In the genomic region with DNA sequence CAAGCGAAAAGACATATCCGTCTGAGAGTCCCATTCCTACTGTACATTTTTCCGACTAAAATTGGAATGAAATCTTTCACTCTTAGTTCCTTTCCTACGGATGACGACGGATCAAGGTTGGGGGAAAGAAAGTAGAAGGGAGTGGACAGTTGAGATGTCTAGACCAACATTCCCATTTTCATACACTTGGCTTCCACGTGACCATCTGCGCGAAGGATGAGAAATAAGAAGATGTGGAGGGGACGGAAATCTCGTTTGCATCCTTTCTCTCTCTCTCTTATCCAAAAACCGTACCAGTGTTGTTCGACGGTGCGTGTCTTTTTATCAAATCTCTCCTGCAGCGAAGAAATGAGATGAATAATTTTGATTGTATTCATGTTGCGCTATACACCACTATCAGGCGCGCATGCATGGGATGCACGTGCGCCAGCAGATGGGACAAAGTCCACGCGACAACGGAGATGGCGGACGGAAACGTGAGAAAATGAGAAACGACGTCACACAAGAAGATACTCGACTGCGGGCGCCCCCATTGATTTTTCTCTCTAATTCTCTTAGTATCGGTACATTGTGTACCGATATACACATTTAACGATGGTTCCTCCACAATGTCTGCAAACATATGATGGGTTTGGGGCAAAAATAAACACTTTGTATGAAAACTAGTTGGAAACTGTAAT, we compare ENCODE assay signal across 4 worm cellular contexts.
TF ChIP-seq lines count a peak whose summit lies in the region.

No protein-coding gene starts in this region.

TF ChIP-seq in whole organism, L2 larva, 48 proteins besides CTCF, POLR2A, EP300 and RAD21 (continued from another document):
- TF ChIP-seq mab-5 (tag; optimal IDR thresholded peaks at IDR 0.05; lab: Kevin White, UChicago) (peak; percentile 30), mbf-1 (tag; optimal IDR thresholded peaks at IDR 0.05; lab: Kevin White, UChicago) (no peak), ztf-11 (tag; optimal IDR thresholded peaks at IDR 0.05; lab: Kevin White, UChicago) (no peak), nhr-77 (tag; optimal IDR thresholded peaks at IDR 0.05; lab: Kevin White, UChicago) (no peak), Y55F3AM.14 (GFP tag; optimal IDR thresholded peaks at IDR 0.05; lab: Kevin White, UChicago) (peak; percentile 93), ama-1 (optimal IDR thresholded peaks at IDR 0.05; lab: Kevin White, UChicago) (no peak), aly-2 (tag; optimal IDR thresholded peaks at IDR 0.05; lab: Kevin White, UChicago) (no peak), lin-13 (GFP tag; optimal IDR thresholded peaks at IDR 0.05; lab: Kevin White, UChicago) (peak; percentile 25), nhr-23 (tag; optimal IDR thresholded peaks at IDR 0.05; lab: Kevin White, UChicago) (no peak), sma-3 (GFP tag; optimal IDR thresholded peaks at IDR 0.05; lab: Kevin White, UChicago) (peak; percentile 99), gmeb-1 (tag; optimal IDR thresholded peaks at IDR 0.05; lab: Kevin White, UChicago) (peak; percentile 62), unc-62 (GFP tag; optimal IDR thresholded peaks at IDR 0.05; lab: Kevin White, UChicago) (no peak), ceh-16 (tag; optimal IDR thresholded peaks at IDR 0.05; lab: Kevin White, UChicago) (peak; percentile 93), skn-1 (tag; optimal IDR thresholded peaks at IDR 0.05; lab: Kevin White, UChicago) (no peak), peb-1 (tag; optimal IDR thresholded peaks at IDR 0.05; lab: Kevin White, UChicago) (no peak), F13H6.1 (tag; optimal IDR thresholded peaks at IDR 0.05; lab: Kevin White, UChicago) (peak; percentile 98), ztf-1 (GFP tag; conservative IDR thresholded peaks at IDR 0.05; lab: Robert Waterston, UW) (no peak), snpc-4 (tag; optimal IDR thresholded peaks at IDR 0.05; lab: Kevin White, UChicago) (peak; percentile 57), egl-27 (tag; optimal IDR thresholded peaks at IDR 0.05; lab: Kevin White, UChicago) (peak; percentile 96), lin-11 (tag; optimal IDR thresholded peaks at IDR 0.05; lab: Kevin White, UChicago) (peak; percentile 78), nhr-21 (tag; optimal IDR thresholded peaks at IDR 0.05; lab: Kevin White, UChicago) (peak; percentile 99), nhr-129 (tag; optimal IDR thresholded peaks at IDR 0.05; lab: Kevin White, UChicago) (peak; percentile 88), nhr-12 (tag; optimal IDR thresholded peaks at IDR 0.05; lab: Kevin White, UChicago) (no peak), ceh-82 (tag; optimal IDR thresholded peaks at IDR 0.05; lab: Kevin White, UChicago) (no peak), unc-39 (tag; optimal IDR thresholded peaks at IDR 0.05; lab: Kevin White, UChicago) (no peak), nhr-10 (tag; optimal IDR thresholded peaks at IDR 0.05; lab: Kevin White, UChicago) (no peak), sma-9 (GFP tag; optimal IDR thresholded peaks at IDR 0.05; lab: Kevin White, UChicago) (peak; percentile 100), sma-9 (tag; optimal IDR thresholded peaks at IDR 0.05; lab: Kevin White, UChicago) (peak; percentile 80)
TF ChIP-seq in whole organism, L2 larva: peak in this region for 25.

TF ChIP-seq in whole organism, L4 larva, 104 proteins besides CTCF, POLR2A, EP300 and RAD21 (continued from another document and continues in another):
- TF ChIP-seq pha-4 (GFP tag; IDR thresholded peaks at IDR 0.05; lab: Robert Waterston, UW), result peak; percentile 74
- TF ChIP-seq pha-4 (tag; optimal IDR thresholded peaks at IDR 0.05; lab: Kevin White, UChicago), result peak; percentile 13
- TF ChIP-seq daf-16 (GFP tag; optimal IDR thresholded peaks at IDR 0.05; lab: Kevin White, UChicago), result peak; percentile 74 to 76
- TF ChIP-seq daf-16 (tag; optimal IDR thresholded peaks at IDR 0.05; lab: Kevin White, UChicago), result peak; percentile 86
- TF ChIP-seq nhr-10 (tag; optimal IDR thresholded peaks at IDR 0.05; lab: Kevin White, UChicago), result peak; percentile 91
- peak; percentile 50 for TF ChIP-seq zip-2 (tag; optimal IDR thresholded peaks at IDR 0.05; lab: Kevin White, UChicago)
- no peak for TF ChIP-seq zag-1 (tag; optimal IDR thresholded peaks at IDR 0.05; lab: Kevin White, UChicago)
- TF ChIP-seq F37D6.2 (tag; optimal IDR thresholded peaks at IDR 0.05; lab: Kevin White, UChicago), result peak; percentile 61
- peak; percentile 76 for TF ChIP-seq rbr-2 (tag; optimal IDR thresholded peaks at IDR 0.05; lab: Kevin White, UChicago)
- TF ChIP-seq skn-1 (tag; optimal IDR thresholded peaks at IDR 0.05; lab: Kevin White, UChicago), result no peak
- TF ChIP-seq mdl-1 (tag; optimal IDR thresholded peaks at IDR 0.05; lab: Kevin White, UChicago), result peak; percentile 100
- peak; percentile 89 for TF ChIP-seq nhr-11 (tag; optimal IDR thresholded peaks at IDR 0.05; lab: Kevin White, UChicago)
- peak; percentile 87 for TF ChIP-seq T26A8.4 (GFP tag; IDR thresholded peaks at IDR 0.05; lab: Robert Waterston, UW)
- peak; percentile 64 for TF ChIP-seq php-3 (GFP tag; IDR thresholded peaks at IDR 0.05; lab: Robert Waterston, UW)
- peak; percentile 73 for TF ChIP-seq hmg-1.1 (GFP tag; IDR thresholded peaks at IDR 0.05; lab: Robert Waterston, UW)
- TF ChIP-seq lin-39 (tag; optimal IDR thresholded peaks at IDR 0.05; lab: Kevin White, UChicago), result no peak
- no peak for TF ChIP-seq tag-97 (GFP tag; IDR thresholded peaks at IDR 0.05; lab: Robert Waterston, UW)
- TF ChIP-seq egl-43 (GFP tag; IDR thresholded peaks at IDR 0.05; lab: Robert Waterston, UW), result peak; percentile 72
- peak; percentile 97 for TF ChIP-seq mxl-3 (GFP tag; optimal IDR thresholded peaks at IDR 0.05; lab: Kevin White, UChicago)
- TF ChIP-seq spr-3 (GFP tag; optimal IDR thresholded peaks at IDR 0.05; lab: Kevin White, UChicago), result peak; percentile 30
- TF ChIP-seq F26F4.8 (GFP tag; conservative IDR thresholded peaks at IDR 0.05; lab: Robert Waterston, UW), result no peak
- peak; percentile 98 for TF ChIP-seq mxl-2 (GFP tag; conservative IDR thresholded peaks at IDR 0.05; lab: Robert Waterston, UW)
- no peak for TF ChIP-seq Y48G9A.11 (GFP tag; IDR thresholded peaks at IDR 0.05; lab: Robert Waterston, UW)
- no peak for TF ChIP-seq daf-12 (tag; optimal IDR thresholded peaks at IDR 0.05; lab: Kevin White, UChicago)
- TF ChIP-seq nhr-48 (tag; optimal IDR thresholded peaks at IDR 0.05; lab: Kevin White, UChicago), result peak; percentile 99
- peak; percentile 94 for TF ChIP-seq nhr-28 (tag; optimal IDR thresholded peaks at IDR 0.05; lab: Kevin White, UChicago)
- TF ChIP-seq fkh-10 (GFP tag; optimal IDR thresholded peaks at IDR 0.05; lab: Kevin White, UChicago), result peak; percentile 1
- peak; percentile 92 for TF ChIP-seq mep-1 (tag; optimal IDR thresholded peaks at IDR 0.05; lab: Kevin White, UChicago)
- TF ChIP-seq nhr-41 (GFP tag; IDR thresholded peaks at IDR 0.05; lab: Robert Waterston, UW), result no peak
- TF ChIP-seq ZK546.5 (tag; optimal IDR thresholded peaks at IDR 0.05; lab: Kevin White, UChicago), result no peak
- TF ChIP-seq nhr-102 (tag; optimal IDR thresholded peaks at IDR 0.05; lab: Kevin White, UChicago), result peak; percentile 95
- TF ChIP-seq spr-1 (tag; optimal IDR thresholded peaks at IDR 0.05; lab: Kevin White, UChicago), result peak; percentile 85
- TF ChIP-seq daf-19 (GFP tag; conservative IDR thresholded peaks at IDR 0.05; lab: Robert Waterston, UW), result no peak
- no peak for TF ChIP-seq ztf-7 (tag; optimal IDR thresholded peaks at IDR 0.05; lab: Kevin White, UChicago)

TF ChIP-seq in whole organism, late embryonic, 69 proteins besides CTCF, POLR2A, EP300 and RAD21 (continued from another document):
- peak; percentile 57 for TF ChIP-seq hlh-8 (tag; optimal IDR thresholded peaks at IDR 0.05; lab: Kevin White, UChicago)
- TF ChIP-seq nfya-1 (tag; optimal IDR thresholded peaks at IDR 0.05; lab: Kevin White, UChicago), result peak; percentile 55
- TF ChIP-seq ahr-1 (tag; optimal IDR thresholded peaks at IDR 0.05; lab: Kevin White, UChicago), result no peak
- TF ChIP-seq ceh-30 (tag; optimal IDR thresholded peaks at IDR 0.05; lab: Kevin White, UChicago), result peak; percentile 2
- peak; percentile 50 for TF ChIP-seq pqm-1 (tag; optimal IDR thresholded peaks at IDR 0.05; lab: Kevin White, UChicago)
- TF ChIP-seq unc-55 (GFP tag; optimal IDR thresholded peaks at IDR 0.05; lab: Kevin White, UChicago), result peak; percentile 90

TF ChIP-seq in whole organism, mixed stage, embryonic, 35 proteins besides CTCF, POLR2A, EP300 and RAD21 (continued from another document):
- no peak for TF ChIP-seq flh-1 (GFP tag; optimal IDR thresholded peaks at IDR 0.05; lab: Kevin White, UChicago)
- peak; percentile 43 for TF ChIP-seq hlh-1 (tag; optimal IDR thresholded peaks at IDR 0.05; lab: Kevin White, UChicago)
- TF ChIP-seq ceh-83 (GFP tag; optimal IDR thresholded peaks at IDR 0.05; lab: Kevin White, UChicago), result no peak
- no peak for TF ChIP-seq cnd-1 (tag; optimal IDR thresholded peaks at IDR 0.05; lab: Kevin White, UChicago)
- TF ChIP-seq ceh-39 (tag; optimal IDR thresholded peaks at IDR 0.05; lab: Kevin White, UChicago), result no peak
- peak; percentile 60 for TF ChIP-seq pha-4 (tag; optimal IDR thresholded peaks at IDR 0.05; lab: Kevin White, UChicago)
- TF ChIP-seq bed-3 (GFP tag; optimal IDR thresholded peaks at IDR 0.05; lab: Kevin White, UChicago), result no peak
- TF ChIP-seq unc-39 (tag; optimal IDR thresholded peaks at IDR 0.05; lab: Kevin White, UChicago), result no peak
